Fruit fly (Drosophila melanogaster) whole organism, embryonic: Measurements from ENCODE around the gene Nlg2.
A peak's percentile ranks its signal among the peaks of the same experiment; 100 is the strongest.

Experiments used
- Adf1 ChIP-seq: fragments of 200-800 bp; sonication (Bioruptor generic); IDR thresholded peaks from 2 replicates; pipeline ENCODE4 v1.3.6; 2022; ENCODE audit warnings: missing biosample characterization, missing genetic modification characterization
- B-H1 ChIP-seq: fragments of 200-800 bp; sonication (Bioruptor generic); IDR thresholded peaks from 3 replicates; pipeline ENCODE4 v1.3.6; 2022; ENCODE audit warnings: missing biosample characterization, missing genetic modification characterization
- BEAF-32 ChIP-seq: fragments of 200-800 bp; sonication (Bioruptor generic); optimal IDR thresholded peaks from 3 replicates; lab custom pipeline; 2017; ENCODE audit warnings: missing biosample characterization, missing genetic modification characterization, mild to moderate bottlenecking, moderate library complexity, missing genetic modification reagents
- CG10543 ChIP-seq: fragments of 200-800 bp; sonication (Bioruptor generic); optimal IDR thresholded peaks from 3 replicates; lab custom pipeline; 2017; ENCODE audit warnings: missing biosample characterization, mild to moderate bottlenecking, missing genetic modification characterization, moderate library complexity
- CG10565 ChIP-seq: fragments of 200-800 bp; sonication (Bioruptor generic); optimal IDR thresholded peaks from 3 replicates; lab custom pipeline; 2016; ENCODE audit warnings: missing biosample characterization, mild to moderate bottlenecking, missing genetic modification characterization
- CG11398 ChIP-seq: fragments of 200-800 bp; sonication (Bioruptor generic); optimal IDR thresholded peaks from 2 replicates; lab custom pipeline; 2016; ENCODE audit warnings: missing biosample characterization, missing genetic modification characterization
- CG15479 ChIP-seq: fragments of 200-800 bp; sonication (Bioruptor generic); optimal IDR thresholded peaks from 3 replicates; lab custom pipeline; 2019; ENCODE audit warnings: missing biosample characterization, mild to moderate bottlenecking, missing genetic modification characterization, moderate library complexity
- CG1647 ChIP-seq: fragments of 200-800 bp; sonication (Bioruptor generic); optimal IDR thresholded peaks from 3 replicates; lab custom pipeline; 2016; ENCODE audit warnings: missing biosample characterization, missing genetic modification characterization
- CG3163 ChIP-seq: fragments of 200-800 bp; sonication (Bioruptor generic); optimal IDR thresholded peaks from 3 replicates; lab custom pipeline; 2016; ENCODE audit warnings: missing biosample characterization, missing genetic modification characterization
- CG4404 ChIP-seq: fragments of 200-800 bp; sonication (Bioruptor generic); IDR thresholded peaks from 2 replicates; pipeline ENCODE4 v1.3.6; 2022; ENCODE audit warnings: missing biosample characterization, missing genetic modification characterization
- CG4707 ChIP-seq: fragments of 200-800 bp; sonication (Bioruptor generic); optimal IDR thresholded peaks from 2 replicates; lab custom pipeline; 2018; ENCODE audit warnings: missing biosample characterization, mild to moderate bottlenecking, missing genetic modification characterization, moderate library complexity
- CG4820 ChIP-seq: fragments of 200-800 bp; sonication (Bioruptor generic); optimal IDR thresholded peaks from 3 replicates; lab custom pipeline; 2016; ENCODE audit warnings: missing biosample characterization, missing genetic modification characterization
- CG8290 ChIP-seq, 3 experiments: fragments of 200-800 bp; sonication (Bioruptor generic); optimal IDR thresholded peaks; 2 replicates each; lab custom pipeline; 2016 to 2019; ENCODE audit warnings: missing biosample characterization in 3 of 3, missing genetic modification characterization in 3 of 3, mild to moderate bottlenecking in 2 of 3, moderate library complexity in 1 of 3
- CG8478 ChIP-seq: fragments of >200 bp; optimal IDR thresholded peaks from 2 replicates; lab custom pipeline; 2018
- CG9817 ChIP-seq: fragments of 200-800 bp; sonication (Bioruptor generic); optimal IDR thresholded peaks from 2 replicates; lab custom pipeline; 2018; ENCODE audit warnings: missing biosample characterization, mild to moderate bottlenecking, missing genetic modification characterization, moderate library complexity
- CTCF ChIP-seq: fragments of 200-800 bp; sonication (Bioruptor generic); optimal IDR thresholded peaks from 2 replicates; lab custom pipeline; 2017; ENCODE audit warnings: missing biosample characterization, mild to moderate bottlenecking, missing genetic modification characterization, moderate library complexity
- CrebB ChIP-seq: fragments of 200-800 bp; sonication (Bioruptor generic); optimal IDR thresholded peaks from 3 replicates; lab custom pipeline; 2018; ENCODE audit warnings: missing biosample characterization, mild to moderate bottlenecking, missing genetic modification characterization
- Dad ChIP-seq: fragments of 200-800 bp; sonication (Bioruptor generic); optimal IDR thresholded peaks from 3 replicates; lab custom pipeline; 2016; ENCODE audit warnings: missing biosample characterization, missing genetic modification characterization
- Deaf1 ChIP-seq: fragments of 200-800 bp; optimal IDR thresholded peaks from 3 replicates; lab custom pipeline; 2019; ENCODE audit warnings: missing biosample characterization, mild to moderate bottlenecking, missing genetic modification characterization, moderate library complexity
- Ets65A ChIP-seq: fragments of 200-800 bp; sonication (Bioruptor generic); peaks from one replicate; lab custom pipeline; 2016; ENCODE audit warnings: missing biosample characterization, missing genetic modification characterization
- H15 ChIP-seq: fragments of 200-800 bp; sonication (Bioruptor generic); IDR thresholded peaks from 3 replicates; pipeline ENCODE4 v1.3.6; 2022; ENCODE audit warnings: missing biosample characterization, missing genetic modification characterization
- HLH54F ChIP-seq: fragments of 200-800 bp; sonication (Bioruptor generic); optimal IDR thresholded peaks from 3 replicates; lab custom pipeline; 2016; ENCODE audit warnings: missing biosample characterization, missing genetic modification characterization
- Max ChIP-seq: fragments of 200-800 bp; sonication (Bioruptor generic); optimal IDR thresholded peaks from 2 replicates; lab custom pipeline; 2016; ENCODE audit warnings: missing biosample characterization, mild to moderate bottlenecking, missing genetic modification characterization
- Meics ChIP-seq: fragments of 200-800 bp; sonication (Bioruptor generic); optimal IDR thresholded peaks from 2 replicates; lab custom pipeline; 2017; ENCODE audit warnings: missing biosample characterization, mild to moderate bottlenecking, missing genetic modification characterization
- Mes4 ChIP-seq: fragments of 200-800 bp; sonication (Bioruptor generic); optimal IDR thresholded peaks from 2 replicates; lab custom pipeline; 2016; ENCODE audit warnings: missing biosample characterization, missing genetic modification characterization
- NC2α ChIP-seq: fragments of 200-800 bp; sonication (Bioruptor generic); optimal IDR thresholded peaks from 2 replicates; lab custom pipeline; 2016; ENCODE audit warnings: missing biosample characterization, missing genetic modification characterization
- NC2β ChIP-seq: fragments of 200-800 bp; sonication (Bioruptor generic); optimal IDR thresholded peaks from 2 replicates; lab custom pipeline; 2016; ENCODE audit warnings: missing biosample characterization, missing genetic modification characterization
- NFAT ChIP-seq: fragments of 200-800 bp; sonication (Bioruptor generic); IDR thresholded peaks from 2 replicates; pipeline ENCODE4 v1.3.6; 2022; ENCODE audit warnings: missing biosample characterization, missing genetic modification characterization
- Six4 ChIP-seq: fragments of 200-800 bp; sonication (Bioruptor generic); optimal IDR thresholded peaks from 2 replicates; lab custom pipeline; 2016; ENCODE audit warnings: missing biosample characterization, missing genetic modification characterization
- Sry-δ ChIP-seq: fragments of 200-800 bp; sonication (Bioruptor generic); optimal IDR thresholded peaks from 2 replicates; lab custom pipeline; 2016; ENCODE audit warnings: missing biosample characterization, missing genetic modification characterization
- Xrp1 ChIP-seq: fragments of 200-800 bp; sonication (Bioruptor generic); IDR thresholded peaks from 2 replicates; pipeline ENCODE4 v1.3.6; 2022; ENCODE audit warnings: missing biosample characterization, missing genetic modification characterization
- ara ChIP-seq: fragments of 200-800 bp; sonication (Bioruptor generic); IDR thresholded peaks from 2 replicates; pipeline ENCODE4 v1.3.6; 2022; ENCODE audit warnings: missing biosample characterization, missing genetic modification characterization
- br ChIP-seq: fragments of >200 bp; optimal IDR thresholded peaks from 2 replicates; lab custom pipeline; 2017
- dati ChIP-seq: fragments of 200-800 bp; sonication (Bioruptor generic); IDR thresholded peaks from 2 replicates; pipeline ENCODE4 v1.3.6; 2022; ENCODE audit warnings: missing biosample characterization, missing genetic modification characterization
- fd102C ChIP-seq: fragments of 200-800 bp; sonication (Bioruptor generic); optimal IDR thresholded peaks from 2 replicates; lab custom pipeline; 2018; ENCODE audit warnings: missing biosample characterization, mild to moderate bottlenecking, missing genetic modification characterization, moderate library complexity
- gem ChIP-seq: fragments of 200-800 bp; sonication (Bioruptor generic); optimal IDR thresholded peaks from 2 replicates; lab custom pipeline; 2019; ENCODE audit warnings: missing biosample characterization, mild to moderate bottlenecking, missing genetic modification characterization, moderate library complexity
- gt ChIP-seq: fragments of 200-800 bp; sonication (Bioruptor generic); IDR thresholded peaks from 2 replicates; pipeline ENCODE4 v1.3.6; 2022; ENCODE audit warnings: missing biosample characterization, missing genetic modification characterization
- ken ChIP-seq: fragments of 200-800 bp; sonication (Bioruptor generic); IDR thresholded peaks from 3 replicates; pipeline ENCODE4 v1.3.6; 2022; ENCODE audit warnings: missing biosample characterization, missing genetic modification characterization
- lov ChIP-seq, 2 experiments: fragments of 200-800 bp in 1 of 2; fragments of >200 bp in 1 of 2; sonication (Bioruptor generic) in 1 of 2; IDR thresholded peaks in 1 of 2; optimal IDR thresholded peaks in 1 of 2; 2 replicates in 1 of 2; 3 replicates in 1 of 2; pipeline versions ENCODE4 v1.3.6 to Lab custom; 2017 to 2022; ENCODE audit warnings: missing biosample characterization in 1 of 2, missing genetic modification characterization in 1 of 2
- nerfin-1 ChIP-seq: fragments of 200-800 bp; sonication (Bioruptor generic); optimal IDR thresholded peaks from 3 replicates; lab custom pipeline; 2019; ENCODE audit warnings: missing biosample characterization, mild to moderate bottlenecking, missing genetic modification characterization, moderate library complexity
- oc ChIP-seq: fragments of 200-800 bp; sonication (Bioruptor generic); optimal IDR thresholded peaks from 2 replicates; lab custom pipeline; 2018; ENCODE audit warnings: missing biosample characterization, mild to moderate bottlenecking, missing genetic modification characterization, moderate library complexity
- ro ChIP-seq: fragments of 200-800 bp; sonication (Bioruptor generic); IDR thresholded peaks from 2 replicates; pipeline ENCODE4 v1.3.6; 2022; ENCODE audit warnings: missing biosample characterization, missing genetic modification characterization
- seq ChIP-seq: fragments of 200-800 bp; sonication (Bioruptor generic); IDR thresholded peaks from 2 replicates; pipeline ENCODE4 v1.3.6; 2022; ENCODE audit warnings: missing biosample characterization, missing genetic modification characterization
- shn ChIP-seq: fragments of 200-800 bp; sonication (Bioruptor generic); optimal IDR thresholded peaks from 3 replicates; lab custom pipeline; 2016; ENCODE audit warnings: missing biosample characterization, missing genetic modification characterization
- slbo ChIP-seq: fragments of 200-800 bp; sonication (Bioruptor generic); IDR thresholded peaks from 2 replicates; pipeline ENCODE4 v1.3.6; 2022; ENCODE audit warnings: missing biosample characterization, missing genetic modification characterization
- tap ChIP-seq: fragments of 200-800 bp; optimal IDR thresholded peaks from 3 replicates; lab custom pipeline; 2019; ENCODE audit warnings: missing biosample characterization, mild to moderate bottlenecking, missing genetic modification characterization, moderate library complexity
- tna ChIP-seq: fragments of 200-800 bp; sonication (Bioruptor generic); IDR thresholded peaks from 2 replicates; pipeline ENCODE4 v1.3.6; 2022; ENCODE audit warnings: missing biosample characterization, missing genetic modification characterization; ENCODE audit not compliant: partially characterized antibody
- twi ChIP-seq: fragments of 200-800 bp; optimal IDR thresholded peaks from 2 replicates; lab custom pipeline; 2019; ENCODE audit warnings: missing biosample characterization, mild to moderate bottlenecking, missing genetic modification characterization, moderate library complexity
- tx ChIP-seq: fragments of 200-800 bp; sonication (Bioruptor generic); optimal IDR thresholded peaks from 2 replicates; lab custom pipeline; 2016; ENCODE audit warnings: missing biosample characterization, missing genetic modification characterization
- unpg ChIP-seq: fragments of 200-800 bp; sonication (Bioruptor generic); optimal IDR thresholded peaks from 3 replicates; lab custom pipeline; 2018; ENCODE audit warnings: missing biosample characterization, mild to moderate bottlenecking, missing genetic modification characterization, moderate library complexity
- yki ChIP-seq: fragments of >200 bp; optimal IDR thresholded peaks from 3 replicates; lab custom pipeline; 2018
- z ChIP-seq: fragments of 200-800 bp; sonication (Bioruptor generic); IDR thresholded peaks from 3 replicates; pipeline ENCODE4 v1.3.6; 2022; ENCODE audit warnings: missing biosample characterization, missing genetic modification characterization

The Nlg2 gene

DNA sequence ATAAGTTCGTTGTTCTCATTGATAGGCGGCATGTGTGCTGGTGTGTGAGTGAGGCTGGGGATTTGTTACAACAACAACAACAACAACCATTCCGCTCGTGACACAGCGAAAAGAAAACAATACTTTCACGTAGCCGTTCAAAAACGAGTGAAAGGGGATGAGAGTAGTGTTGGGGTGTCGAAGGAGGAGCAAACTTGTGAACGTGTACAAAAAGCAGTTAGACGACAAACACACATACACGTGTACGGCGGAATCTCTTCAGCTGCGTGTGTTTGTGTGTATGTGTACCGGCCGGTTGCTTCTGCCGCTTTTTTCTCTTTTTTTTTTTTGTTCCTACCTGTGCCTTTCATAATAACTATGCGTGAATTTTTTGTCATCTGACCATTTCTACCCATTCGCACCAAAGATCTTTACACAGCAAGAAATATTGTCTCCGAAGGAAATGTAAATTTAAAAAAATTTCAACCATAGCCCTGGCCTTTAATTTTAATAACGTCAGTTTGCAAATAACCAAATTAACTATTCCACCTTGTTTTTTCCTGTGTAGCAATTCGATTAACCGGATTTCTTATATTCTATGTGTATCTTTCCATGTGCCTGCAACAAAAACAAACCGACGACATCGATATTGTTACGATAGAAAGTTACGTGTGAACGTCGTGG, 47.5 kb downstream of the Nlg2 start (continued):
- TF ChIP-seq CG11398 (GFP tag; lab: Kevin White, UChicago) (peak; percentile 69), Deaf1 (tag; lab: Kevin White, UChicago) (no peak), shn (GFP tag; lab: Kevin White, UChicago) (peak; percentile 68), B-H1 (GFP tag; lab: Robert Waterston, UW) (no peak; the same call in 2 of the 3 replicates), CG10543 (GFP tag; lab: Kevin White, UChicago) (no peak), NC2α (GFP tag; lab: Kevin White, UChicago) (peak; percentile 7), ro (GFP tag; lab: Robert Waterston, UW) (no peak), NFAT (GFP tag; lab: Robert Waterston, UW) (no peak), CG4707 (GFP tag; lab: Kevin White, UChicago) (no peak), Sry-δ (GFP tag; lab: Kevin White, UChicago) (peak; percentile 9), unpg (GFP tag; lab: Kevin White, UChicago) (no peak), nerfin-1 (tag; lab: Kevin White, UChicago) (peak; percentile 74), yki (lab: Kevin White, UChicago) (no peak), Mes4 (GFP tag; lab: Kevin White, UChicago) (peak; percentile 66), NC2β (peak; percentile 61), CTCF (GFP tag; lab: Kevin White, UChicago) (no peak), seq (GFP tag; lab: Robert Waterston, UW) (peak; percentile 67; the same call in 1 of the 2 replicates), slbo (GFP tag; lab: Robert Waterston, UW) (no peak), Xrp1 (GFP tag; lab: Robert Waterston, UW) (peak; percentile 90), gem (tag; lab: Kevin White, UChicago) (peak; percentile 86), oc (tag; lab: Kevin White, UChicago) (no peak), tna (GFP tag; lab: Robert Waterston, UW) (no peak), z (GFP tag; lab: Robert Waterston, UW) (no peak), Dad (GFP tag; lab: Kevin White, UChicago) (peak; percentile 47), Meics (no peak), CG3163 (GFP tag; lab: Kevin White, UChicago) (peak; percentile 53), tx (GFP tag; lab: Kevin White, UChicago) (peak; percentile 59), CrebB (no peak), Ets65A (peak; percentile 96), CG4404 (GFP tag; lab: Robert Waterston, UW) (no peak), BEAF-32 (GFP tag; lab: Kevin White, UChicago) (no peak), gt (GFP tag; lab: Robert Waterston, UW) (no peak; the same call in 1 of the 2 replicates), dati (GFP tag; lab: Robert Waterston, UW) (no peak), HLH54F (GFP tag; lab: Kevin White, UChicago) (peak; percentile 41), CG8478 (lab: Kevin White, UChicago) (no peak), br (lab: Kevin White, UChicago) (no peak), H15 (GFP tag; lab: Robert Waterston, UW) (no peak), Six4 (peak; percentile 53), fd102C (GFP tag; lab: Kevin White, UChicago) (no peak), twi (tag; lab: Kevin White, UChicago) (no peak), Adf1 (GFP tag; lab: Robert Waterston, UW) (peak; percentile 33; the same call in 1 of the 2 replicates), lov (optimal IDR thresholded peaks at IDR 0.05; lab: Kevin White, UChicago) (no peak), lov (GFP tag; IDR thresholded peaks at IDR 0.05; lab: Robert Waterston, UW) (peak; percentile 69; the same call in 1 of the 3 replicates), CG9817 (tag; lab: Kevin White, UChicago) (no peak), ara (no peak; the same call in 1 of the 2 replicates), CG4820 (GFP tag; lab: Kevin White, UChicago) (peak; percentile 72), CG8290 (GFP tag; optimal IDR thresholded peaks at IDR 0.05; lab: Kevin White, UChicago) (peak; percentile 58), CG8290 (tag; optimal IDR thresholded peaks at IDR 0.05; lab: Kevin White, UChicago) (no peak), tap (tag; lab: Kevin White, UChicago) (no peak), ken (GFP tag; lab: Robert Waterston, UW) (peak; percentile 83), Max (peak; percentile 52), CG1647 (GFP tag; lab: Kevin White, UChicago) (no peak), CG10565 (GFP tag; lab: Kevin White, UChicago) (no peak), CG15479 (GFP tag; lab: Kevin White, UChicago) (no peak)
